Fruit fly (Drosophila melanogaster): ENCODE data around the gene Chro.

- no peak for TF ChIP-seq CG4496 (GFP tag; IDR thresholded peaks at IDR 0.05)
- no peak for TF ChIP-seq gl (tag; optimal IDR thresholded peaks at IDR 0.05)
- no peak for TF ChIP-seq CG14655 (GFP tag; optimal IDR thresholded peaks at IDR 0.05)
- TF ChIP-seq rn (GFP tag; IDR thresholded peaks at IDR 0.05) = no peak
- TF ChIP-seq CG8159 (tag; optimal IDR thresholded peaks at IDR 0.05) = no peak
- no peak for TF ChIP-seq Pif1B (GFP tag; optimal IDR thresholded peaks at IDR 0.05)
Measured at dm6 chr3L:22884481-22884880, 5.7 kb upstream of the Chro start.
